Worm (Caenorhabditis elegans): ENCODE results near the gene mua-3.

DNA sequence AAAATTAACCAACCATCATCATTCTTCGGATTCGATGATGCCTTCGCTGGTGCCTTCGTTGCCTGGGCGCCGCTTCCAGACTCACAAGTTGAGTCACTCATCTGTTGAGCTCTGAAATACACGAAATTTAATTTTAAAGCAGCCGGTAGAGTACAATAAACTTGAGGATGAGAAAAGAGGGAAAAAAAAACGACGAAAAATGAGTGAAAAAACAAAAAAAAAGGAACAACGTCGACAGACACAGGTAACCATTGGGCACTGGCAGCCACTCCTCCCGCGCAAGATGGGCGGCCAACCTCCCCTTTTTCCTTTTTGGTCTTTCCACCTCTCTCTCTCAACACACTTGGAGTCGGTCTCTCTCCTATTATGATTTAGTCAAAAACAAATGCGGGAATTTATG is 13.8 kb upstream of the mua-3 start, which contains the start of gene K08E5.1:
- TF ChIP-seq blmp-1 (tag; optimal IDR thresholded peaks at IDR 0.05) = no peak
- TF ChIP-seq nhr-28 (tag; optimal IDR thresholded peaks at IDR 0.05) = no peak
- no peak for TF ChIP-seq nhr-12 (tag; optimal IDR thresholded peaks at IDR 0.05)

Measured in whole organism, mixed stage, embryonic.